Fruit fly (Drosophila melanogaster): ENCODE results near the gene myd.

The myd gene

dm6 chr3R:19156670-19157402 is 23.6 kb upstream of the myd start, which contains the start of gene nanos (continued):
- TF ChIP-seq Abd-B (GFP tag; optimal IDR thresholded peaks at IDR 0.05) (no peak), Rfx (GFP tag; IDR thresholded peaks at IDR 0.05) (peak; percentile 92), wek (GFP tag; optimal IDR thresholded peaks at IDR 0.05) (peak; percentile 36), bsh (GFP tag; optimal IDR thresholded peaks at IDR 0.05) (peak in 1 of 2 experiments; percentile 2), Poxn (GFP tag; IDR thresholded peaks at IDR 0.05) (no peak; the same call in 1 of the 2 replicates), CG1603 (tag; optimal IDR thresholded peaks at IDR 0.05) (peak; percentile 83), CG16863 (GFP tag; optimal IDR thresholded peaks at IDR 0.05) (peak; percentile 28), oc (tag; optimal IDR thresholded peaks at IDR 0.05) (peak; percentile 66), CG11695 (GFP tag; IDR thresholded peaks at IDR 0.05) (no peak), Sry-β (GFP tag; optimal IDR thresholded peaks at IDR 0.05) (no peak), CG8478 (optimal IDR thresholded peaks at IDR 0.05) (peak; percentile 36), vvl (GFP tag; IDR thresholded peaks at IDR 0.05) (peak; percentile 66), maf-S (GFP tag; optimal IDR thresholded peaks at IDR 0.05) (peak; percentile 69), CG3995 (GFP tag; optimal IDR thresholded peaks at IDR 0.05) (peak; percentile 99), tna (GFP tag; IDR thresholded peaks at IDR 0.05; ENCODE audit: partially characterized antibody) (peak; percentile 98), Side (GFP tag; optimal IDR thresholded peaks at IDR 0.05) (peak; percentile 60), CG10654 (GFP tag; optimal IDR thresholded peaks at IDR 0.05) (peak; percentile 18), Atf3 (GFP tag; optimal IDR thresholded peaks at IDR 0.05) (peak; percentile 7), MESR4 (GFP tag; optimal IDR thresholded peaks at IDR 0.05) (peak; percentile 78), gcm2 (GFP tag; optimal IDR thresholded peaks at IDR 0.05) (no peak), en (GFP tag; optimal IDR thresholded peaks at IDR 0.05) (peak; percentile 21), Elba2 (GFP tag; optimal IDR thresholded peaks at IDR 0.05) (no peak), ATbp (GFP tag; optimal IDR thresholded peaks at IDR 0.05) (no peak), CG12155 (GFP tag; optimal IDR thresholded peaks at IDR 0.05) (peak; percentile 52), HmgD (GFP tag; optimal IDR thresholded peaks at IDR 0.05) (peak; percentile 89), gfzf (GFP tag; optimal IDR thresholded peaks at IDR 0.05) (peak; percentile 41), Sin3A (optimal IDR thresholded peaks at IDR 0.05) (peak; percentile 76), BEAF-32 (GFP tag; optimal IDR thresholded peaks at IDR 0.05) (peak; percentile 100), CG14667 (GFP tag; IDR thresholded peaks at IDR 0.05) (no peak; the same call in 1 of the 2 replicates), CG43689 (GFP tag; IDR thresholded peaks at IDR 0.05) (no peak), CG14050 (GFP tag; IDR thresholded peaks at IDR 0.05) (no peak), odd (GFP tag; optimal IDR thresholded peaks at IDR 0.05) (no peak), CG15514 (GFP tag; optimal IDR thresholded peaks at IDR 0.05) (peak; percentile 94), chn (GFP tag; optimal IDR thresholded peaks at IDR 0.05) (peak; percentile 35), salm (tag; optimal IDR thresholded peaks at IDR 0.05) (no peak), Ada2b (GFP tag; IDR thresholded peaks at IDR 0.05) (peak; percentile 44; the same call in 1 of the 2 replicates), CG1024 (GFP tag; IDR thresholded peaks at IDR 0.05) (peak; percentile 42; the same call in 1 of the 2 replicates), trh (GFP tag; optimal IDR thresholded peaks at IDR 0.05) (no peak), lola (GFP tag; optimal IDR thresholded peaks at IDR 0.05) (peak in 1 of 3 experiments; percentile 29), peb (GFP tag; IDR thresholded peaks at IDR 0.05) (no peak), yki (optimal IDR thresholded peaks at IDR 0.05) (no peak), CG4360 (GFP tag; IDR thresholded peaks at IDR 0.05) (peak; percentile 9; the same call in 1 of the 2 replicates), Dfd (GFP tag; optimal IDR thresholded peaks at IDR 0.05) (no peak), Hr78 (GFP tag; optimal IDR thresholded peaks at IDR 0.05) (peak in 1 of 2 experiments; percentile 57), CG18599 (GFP tag; optimal IDR thresholded peaks at IDR 0.05) (peak; percentile 56), luna (GFP tag; optimal IDR thresholded peaks at IDR 0.05) (peak; percentile 55), D19B (GFP tag; optimal IDR thresholded peaks at IDR 0.05) (no peak), Fer2 (tag; optimal IDR thresholded peaks at IDR 0.05) (no peak), nau (GFP tag; optimal IDR thresholded peaks at IDR 0.05) (no peak), CG1529 (GFP tag; optimal IDR thresholded peaks at IDR 0.05) (peak; percentile 35)
